Worm (Caenorhabditis elegans): Measurements from ENCODE around the gene spex-3.

spex-3 gene

DNA sequence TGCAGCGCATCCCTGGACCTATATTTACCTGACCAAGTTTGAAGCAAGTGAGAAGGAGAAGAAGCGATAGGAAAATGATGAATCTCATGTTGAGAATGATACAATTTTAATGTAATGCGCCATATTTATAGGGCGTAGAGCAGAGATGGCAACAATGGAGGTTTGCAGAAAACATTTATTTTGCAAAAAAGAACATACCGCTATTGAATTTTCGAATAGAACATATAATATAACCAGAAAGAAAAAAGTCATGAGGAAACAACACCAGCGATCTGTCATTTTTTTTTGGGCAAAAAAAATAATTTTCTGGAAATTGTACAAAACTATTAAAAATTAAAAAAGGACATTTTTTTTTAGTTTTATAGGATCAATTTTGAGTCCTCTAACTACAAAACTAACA, at the start of gene spex-3:
spex-3 (minus strand) TSS at position 101 of the 400 bp plus-strand sequence.
- TF ChIP-seq W03F9.2 (tag; optimal IDR thresholded peaks at IDR 0.05), result no peak
- TF ChIP-seq dao-5 (tag; optimal IDR thresholded peaks at IDR 0.05), result no peak
- TF ChIP-seq him-1 (tag; optimal IDR thresholded peaks at IDR 0.05), result no peak

DNA sequence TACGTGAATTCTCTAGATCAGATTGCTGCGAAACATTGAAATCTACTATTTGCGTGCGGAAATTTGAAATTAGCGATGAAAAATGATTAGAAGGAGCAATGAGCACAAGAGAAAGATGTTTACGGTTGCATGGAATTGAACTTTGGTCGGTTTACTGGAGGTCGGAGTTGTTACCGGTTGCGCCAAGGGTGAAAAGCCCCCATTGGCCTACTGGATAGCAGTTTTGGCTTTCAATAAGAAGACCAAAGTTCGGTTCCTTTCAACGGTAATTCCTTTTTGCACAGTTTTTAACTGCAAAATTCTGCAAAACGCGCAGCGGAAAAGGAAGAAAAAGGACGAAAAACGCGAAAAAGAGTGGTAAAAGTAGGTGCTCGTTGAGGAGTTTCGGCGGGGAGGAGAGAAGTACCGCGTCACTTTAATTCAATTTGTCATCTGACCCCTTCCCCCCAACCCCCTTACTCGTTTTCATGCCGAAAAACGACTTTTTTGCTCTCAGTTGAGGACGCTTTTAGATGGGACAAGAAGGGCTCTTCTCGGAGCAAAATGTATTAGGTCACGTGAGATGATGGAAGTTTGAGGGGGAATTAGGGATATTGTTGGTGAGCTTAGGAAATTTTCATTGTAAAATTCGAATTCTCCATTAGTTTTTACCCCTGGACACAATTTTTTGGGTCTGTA, 43.4 kb upstream of the spex-3 start:
- TF ChIP-seq him-1 (tag; optimal IDR thresholded peaks at IDR 0.05), result no peak
- no peak for TF ChIP-seq W03F9.2 (tag; optimal IDR thresholded peaks at IDR 0.05)
- no peak for TF ChIP-seq dao-5 (tag; optimal IDR thresholded peaks at IDR 0.05)

DNA sequence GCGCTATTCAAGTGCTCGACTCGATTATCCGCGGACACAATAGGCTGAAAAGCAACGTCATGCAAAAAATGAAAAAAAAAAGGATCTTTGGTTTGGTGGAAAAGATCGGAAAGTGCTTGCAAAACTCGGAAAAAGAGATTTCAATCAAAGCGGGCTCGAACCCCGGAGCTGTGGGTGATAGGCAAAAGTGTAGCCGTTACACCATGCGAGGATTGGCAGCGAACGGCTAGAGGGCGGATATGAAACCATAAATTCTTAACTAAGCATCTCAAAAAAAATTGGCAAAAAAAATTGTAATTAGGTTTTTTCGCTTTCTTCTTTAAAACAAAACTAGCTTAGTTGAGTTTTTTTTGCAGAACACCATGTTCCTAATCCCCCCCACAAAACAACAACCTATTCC, 42.2 kb upstream of the spex-3 start:
- TF ChIP-seq dao-5 (tag; optimal IDR thresholded peaks at IDR 0.05) (no peak), W03F9.2 (tag; optimal IDR thresholded peaks at IDR 0.05) (no peak)

DNA sequence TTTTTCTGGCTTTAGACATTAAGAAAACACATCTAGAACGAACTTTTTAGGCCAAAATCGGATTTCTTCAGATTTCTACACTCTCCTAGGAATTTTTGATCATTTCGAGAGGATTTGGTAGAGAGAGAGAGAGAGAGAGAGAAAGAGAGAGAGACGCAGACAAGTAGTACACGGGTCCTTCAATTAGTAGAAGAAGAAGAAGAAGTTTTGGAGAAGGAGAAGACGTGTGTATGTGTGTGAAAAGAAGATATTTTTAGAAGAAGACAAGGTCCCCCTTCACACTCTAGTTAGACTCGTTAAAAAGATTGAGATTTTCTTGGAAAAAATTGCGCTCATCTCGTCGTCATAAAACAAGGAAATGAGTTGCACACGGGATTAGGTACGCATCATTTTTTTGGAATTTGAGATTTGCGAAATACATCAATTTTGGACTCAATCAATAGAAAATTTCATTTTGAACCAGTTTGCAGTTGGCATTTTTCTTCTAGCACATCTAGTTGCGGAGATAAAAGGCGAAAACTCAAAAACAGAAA, 41.3 kb upstream of the spex-3 start:
- TF ChIP-seq dao-5 (tag; optimal IDR thresholded peaks at IDR 0.05), result no peak
- TF ChIP-seq W03F9.2 (tag; optimal IDR thresholded peaks at IDR 0.05), result no peak

DNA sequence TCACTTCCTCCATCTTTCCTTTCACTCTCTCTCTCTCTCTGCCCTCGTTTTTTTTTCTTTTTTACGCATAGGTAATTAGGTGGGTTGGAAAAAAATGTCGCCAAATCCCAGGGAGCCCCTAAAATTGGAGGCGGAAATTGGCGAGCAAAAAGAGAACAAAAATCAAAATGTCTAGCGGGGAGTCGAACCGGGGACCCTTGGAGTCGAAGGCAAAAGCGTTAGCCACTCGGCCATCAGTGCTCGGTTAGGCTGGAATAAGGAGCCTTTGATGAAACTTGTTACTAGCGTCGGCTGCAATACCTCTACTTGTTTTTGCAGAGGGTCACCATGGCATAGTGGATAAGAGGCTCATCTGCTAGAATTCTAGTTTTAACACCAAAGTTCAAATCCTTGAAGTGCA, 40.8 kb upstream of the spex-3 start:
- TF ChIP-seq dao-5 (tag; optimal IDR thresholded peaks at IDR 0.05), result no peak
- no peak for TF ChIP-seq him-1 (tag; optimal IDR thresholded peaks at IDR 0.05)
- no peak for TF ChIP-seq W03F9.2 (tag; optimal IDR thresholded peaks at IDR 0.05)

DNA sequence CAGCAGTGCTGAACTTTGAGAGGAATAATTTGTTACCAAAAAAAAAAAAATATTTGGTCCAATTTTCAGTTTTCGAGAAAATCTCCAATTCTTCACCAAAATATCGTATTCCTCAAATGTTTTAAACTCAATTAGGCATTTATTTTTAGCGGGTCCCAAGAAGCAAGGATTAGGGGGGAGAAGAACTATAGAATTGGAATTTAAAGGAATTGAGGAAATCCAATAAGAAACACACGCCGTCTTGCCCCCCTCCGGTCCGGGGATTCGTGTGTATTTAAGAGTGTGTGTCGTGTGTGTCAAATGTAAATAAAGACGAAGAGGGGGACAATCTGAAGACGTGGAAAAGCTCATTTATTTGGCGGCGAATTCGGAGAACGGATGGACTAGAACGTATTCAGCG, 31.2 kb upstream of the spex-3 start:
- TF ChIP-seq dao-5 (tag; optimal IDR thresholded peaks at IDR 0.05) (no peak), W03F9.2 (tag; optimal IDR thresholded peaks at IDR 0.05) (no peak), him-1 (tag; optimal IDR thresholded peaks at IDR 0.05) (no peak)

DNA sequence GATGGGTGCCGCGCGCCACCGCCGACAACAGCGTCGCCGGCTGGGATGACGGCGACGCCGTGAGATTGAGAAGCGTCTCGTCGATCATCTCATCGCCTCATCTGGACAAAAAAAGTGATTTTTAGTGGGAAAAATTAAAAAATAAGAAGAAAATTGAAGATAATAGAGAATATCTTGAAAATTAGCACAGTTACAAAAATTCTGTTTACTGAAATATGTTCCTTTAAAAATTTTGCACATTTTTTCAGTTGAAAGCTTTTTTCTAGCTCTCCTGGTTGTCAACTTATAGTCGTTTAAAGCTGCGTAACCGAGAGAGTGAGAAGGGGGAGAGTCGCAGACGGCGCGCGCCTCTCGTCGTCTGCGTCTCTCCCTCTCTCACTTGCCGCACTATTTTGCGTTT, 30.8 kb upstream of the spex-3 start, which contains the start of gene ser-4:
ser-4 (minus strand) TSS at position 101 of the 400 bp plus-strand sequence.
- TF ChIP-seq dao-5 (tag; optimal IDR thresholded peaks at IDR 0.05), result no peak
- no peak for TF ChIP-seq W03F9.2 (tag; optimal IDR thresholded peaks at IDR 0.05)
- TF ChIP-seq him-1 (tag; optimal IDR thresholded peaks at IDR 0.05), result no peak

DNA sequence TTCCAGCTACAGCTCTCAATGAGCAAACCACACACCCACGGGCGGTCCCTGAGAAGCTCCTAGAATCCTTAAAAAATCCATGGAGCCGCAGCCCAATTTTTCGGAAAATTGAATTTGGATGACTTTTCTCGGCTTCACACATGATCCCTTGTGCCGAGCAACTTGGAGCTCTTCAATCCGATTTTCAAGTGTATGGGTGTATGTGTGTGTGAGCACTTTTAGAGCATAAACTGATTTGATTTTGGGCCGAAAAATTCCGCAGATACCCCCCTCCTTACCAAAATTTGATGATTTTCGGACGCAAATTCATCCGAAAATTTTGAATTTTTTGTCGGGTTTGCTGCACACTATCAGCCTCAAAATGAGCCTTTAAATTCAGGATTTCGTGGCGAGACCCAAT, 29.6 kb upstream of the spex-3 start:
- TF ChIP-seq W03F9.2 (tag; optimal IDR thresholded peaks at IDR 0.05), result no peak
- TF ChIP-seq him-1 (tag; optimal IDR thresholded peaks at IDR 0.05), result no peak

DNA sequence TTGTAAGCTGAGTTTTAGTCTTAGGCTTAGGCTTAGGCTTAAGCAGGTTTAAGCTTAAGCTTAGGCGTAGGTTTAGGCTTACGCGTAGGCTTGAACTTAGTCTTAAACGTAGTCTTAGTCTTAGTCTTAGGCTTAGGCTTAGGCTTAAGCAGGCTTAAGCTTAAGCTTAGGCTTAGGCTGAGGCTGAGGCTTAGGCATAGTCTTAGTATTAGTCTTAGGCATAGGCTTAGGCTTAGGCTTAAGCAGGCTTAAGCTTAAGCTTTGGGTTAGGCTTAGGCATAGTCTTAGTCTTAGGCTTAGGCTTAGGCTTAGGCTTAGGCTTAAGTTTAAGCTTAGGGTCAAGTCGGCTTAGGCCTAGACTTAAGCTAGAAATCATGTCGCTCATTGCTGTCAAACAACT, 16.6 kb upstream of the spex-3 start:
- TF ChIP-seq him-1 (tag; optimal IDR thresholded peaks at IDR 0.05) (no peak), W03F9.2 (tag; optimal IDR thresholded peaks at IDR 0.05) (no peak), dao-5 (tag; optimal IDR thresholded peaks at IDR 0.05) (no peak)

DNA sequence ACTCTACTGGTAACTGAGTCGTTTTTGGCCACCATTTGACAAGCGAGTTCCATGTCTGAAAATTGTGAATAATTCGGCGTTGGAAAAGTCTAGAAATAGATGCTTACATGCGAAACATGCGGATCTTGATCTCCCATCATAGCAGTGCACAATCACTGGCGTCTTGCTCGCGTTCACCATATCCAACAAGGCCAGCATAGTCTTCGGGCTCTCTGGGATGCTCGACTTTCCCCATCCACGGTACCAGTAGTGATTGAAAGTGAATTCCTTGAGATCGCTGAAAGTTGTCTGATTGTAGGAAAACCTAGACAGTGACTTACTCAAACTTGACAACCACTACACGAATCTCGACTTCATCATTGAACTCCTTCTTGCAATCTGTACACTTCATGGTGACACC, 15.5 kb upstream of the spex-3 start:
- TF ChIP-seq dao-5 (tag; optimal IDR thresholded peaks at IDR 0.05), result no peak
- TF ChIP-seq W03F9.2 (tag; optimal IDR thresholded peaks at IDR 0.05), result no peak
- no peak for TF ChIP-seq him-1 (tag; optimal IDR thresholded peaks at IDR 0.05)

DNA sequence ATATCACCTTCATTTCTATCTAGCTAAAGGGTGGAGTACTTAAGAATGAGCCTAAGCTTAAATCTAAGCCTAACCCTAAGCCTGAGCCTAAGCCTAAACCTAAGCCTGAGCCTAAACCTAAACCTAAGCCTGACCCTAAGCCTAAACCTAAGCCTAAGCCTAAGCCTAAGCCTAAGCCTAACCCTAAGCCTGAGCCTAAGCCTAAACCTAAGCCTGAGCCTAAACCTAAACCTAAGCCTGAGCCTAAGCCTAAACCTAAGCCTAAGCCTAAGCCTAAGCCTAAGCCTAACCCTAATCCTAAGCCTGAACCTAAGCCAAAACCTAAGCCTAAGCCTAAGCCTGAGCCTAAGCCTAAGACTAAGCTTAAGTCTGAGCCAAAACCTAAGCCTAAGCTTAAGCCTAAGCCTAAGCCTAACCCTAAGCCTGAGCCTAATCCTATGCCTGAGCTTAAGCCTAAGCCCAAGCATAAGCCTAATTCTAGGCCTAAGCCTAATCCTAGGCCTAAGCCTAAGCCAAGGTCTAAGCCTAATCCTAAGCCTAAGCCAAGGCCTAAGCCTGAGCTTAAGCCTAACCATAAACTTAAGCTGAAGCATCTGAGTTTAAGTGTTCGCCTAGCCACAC, 11.9 kb upstream of the spex-3 start:
- TF ChIP-seq him-1 (tag; optimal IDR thresholded peaks at IDR 0.05) (no peak), dao-5 (tag; optimal IDR thresholded peaks at IDR 0.05) (no peak), W03F9.2 (tag; optimal IDR thresholded peaks at IDR 0.05) (no peak)

DNA sequence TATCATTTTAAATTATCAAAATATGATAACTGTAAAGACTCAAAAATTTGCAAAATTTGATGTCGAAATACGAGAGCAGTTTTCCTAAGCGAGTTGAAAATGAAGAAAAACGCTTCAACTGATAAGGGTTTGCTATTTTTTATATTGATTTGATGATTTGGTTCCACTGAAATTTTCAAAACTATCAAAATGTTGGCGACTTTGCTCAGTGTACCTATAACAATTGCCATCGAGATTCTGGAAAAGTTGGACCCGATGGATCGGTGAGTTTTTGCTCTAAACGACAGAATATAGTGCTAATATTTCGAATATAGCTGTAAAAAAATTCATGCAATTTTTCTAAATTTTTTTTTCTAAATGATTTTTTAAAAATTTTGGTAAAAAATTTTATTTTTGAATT, 3.6 kb upstream of the spex-3 start, which contains the start of the genes fbxa-13 and Y22D7AR.2:
fbxa-13 (minus strand) TSS at position 101 of the 400 bp plus-strand sequence.
Y22D7AR.2 (plus strand) TSS at position 148 of the 400 bp plus-strand sequence.
- TF ChIP-seq him-1 (tag; optimal IDR thresholded peaks at IDR 0.05) (no peak), W03F9.2 (tag; optimal IDR thresholded peaks at IDR 0.05) (no peak), dao-5 (tag; optimal IDR thresholded peaks at IDR 0.05) (no peak)

DNA sequence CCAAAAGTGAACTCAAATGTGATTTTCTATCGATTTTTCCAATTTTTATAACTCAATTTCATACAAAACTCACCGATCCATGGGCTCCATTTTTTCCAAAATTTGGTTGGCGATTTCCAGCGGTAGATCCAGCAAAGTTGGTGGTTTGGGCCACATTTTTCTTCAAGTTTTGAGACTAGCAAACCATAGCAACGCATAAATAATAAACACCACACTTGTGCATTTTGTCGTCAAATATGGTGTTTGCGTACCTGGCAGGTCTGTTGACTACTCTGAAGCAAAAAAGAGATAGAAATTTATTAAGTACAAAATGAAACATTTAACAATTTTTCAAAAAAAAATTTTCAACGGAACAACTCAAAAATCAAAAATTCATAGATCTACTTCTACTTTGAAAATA, 3.1 kb upstream of the spex-3 start:
- TF ChIP-seq dao-5 (tag; optimal IDR thresholded peaks at IDR 0.05), result no peak
- no peak for TF ChIP-seq W03F9.2 (tag; optimal IDR thresholded peaks at IDR 0.05)
- no peak for TF ChIP-seq him-1 (tag; optimal IDR thresholded peaks at IDR 0.05)

DNA sequence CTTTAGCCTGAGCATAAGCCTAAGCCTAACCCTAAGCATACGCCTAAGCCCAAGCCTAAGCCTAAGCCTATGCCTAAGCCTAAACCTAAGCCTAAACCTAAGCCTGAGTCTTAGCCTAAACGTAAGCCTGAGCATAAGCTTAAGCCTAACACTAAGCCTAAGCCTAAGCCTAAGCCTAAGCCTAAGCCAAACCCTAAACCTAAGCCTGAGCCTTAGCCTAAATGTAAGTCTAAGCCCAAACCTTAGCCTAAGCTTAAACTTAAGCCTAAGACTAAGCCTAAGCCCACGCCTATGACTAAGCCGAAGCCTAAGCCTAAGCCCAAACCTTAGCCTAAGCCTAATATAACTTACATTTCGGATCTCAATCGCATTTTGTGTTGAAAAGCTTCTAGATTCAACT, 1.8 kb upstream of the spex-3 start:
- TF ChIP-seq dao-5 (tag; optimal IDR thresholded peaks at IDR 0.05) (no peak), him-1 (tag; optimal IDR thresholded peaks at IDR 0.05) (no peak), W03F9.2 (tag; optimal IDR thresholded peaks at IDR 0.05) (no peak)

All from whole organism, L4/young adult.